Fruit fly (Drosophila melanogaster) whole organism, embryonic: ENCODE data around the gene side-III.

ENCODE experiments used
- Atf6 ChIP-seq: fragments of 200-800 bp; sonication (Bioruptor generic); IDR thresholded peaks from 2 replicates; pipeline ENCODE4 v1.3.6; 2022; ENCODE audit warnings: missing biosample characterization, missing genetic modification characterization
- Awh ChIP-seq: fragments of 200-800 bp; sonication (Bioruptor generic); IDR thresholded peaks from 2 replicates; pipeline ENCODE4, ENCODE4 v1.3.6; 2022; ENCODE audit warnings: missing biosample characterization, missing genetic modification characterization
- CG10274 ChIP-seq: fragments of 200-800 bp; sonication (Bioruptor generic); optimal IDR thresholded peaks from 3 replicates; lab custom pipeline; 2017; ENCODE audit warnings: missing biosample characterization, mild to moderate bottlenecking, missing genetic modification characterization
- CG11085 ChIP-seq: fragments of 200-800 bp; sonication (Bioruptor generic); IDR thresholded peaks from 2 replicates; pipeline ENCODE4 v1.3.6; 2022; ENCODE audit warnings: missing biosample characterization, missing genetic modification characterization
- CG12071 ChIP-seq: fragments of 200-800 bp; sonication (Bioruptor generic); optimal IDR thresholded peaks from 3 replicates; lab custom pipeline; 2018; ENCODE audit warnings: missing biosample characterization, mild to moderate bottlenecking, missing genetic modification characterization
- CG12769 ChIP-seq: fragments of 200-800 bp; sonication (Bioruptor generic); optimal IDR thresholded peaks from 2 replicates; lab custom pipeline; 2019; ENCODE audit warnings: missing biosample characterization, mild to moderate bottlenecking, missing genetic modification characterization, moderate library complexity
- CG13894 ChIP-seq: fragments of 200-800 bp; sonication (Bioruptor generic); optimal IDR thresholded peaks from 3 replicates; lab custom pipeline; 2018; ENCODE audit warnings: missing biosample characterization, mild to moderate bottlenecking, missing genetic modification characterization, moderate library complexity
- CG16779 ChIP-seq: fragments of 200-800 bp; sonication (Bioruptor generic); IDR thresholded peaks from 2 replicates; pipeline ENCODE4 v1.3.6; 2022; ENCODE audit warnings: missing biosample characterization, missing genetic modification characterization
- CG16815 ChIP-seq: fragments of 200-800 bp; sonication (Bioruptor generic); optimal IDR thresholded peaks from 3 replicates; lab custom pipeline; 2017; ENCODE audit warnings: missing biosample characterization, mild to moderate bottlenecking, missing genetic modification characterization
- CG2199 ChIP-seq: fragments of 200-800 bp; sonication (Bioruptor generic); IDR thresholded peaks from 3 replicates; pipeline ENCODE4 v1.3.6; 2022; ENCODE audit warnings: missing biosample characterization, missing genetic modification characterization
- CG32532 ChIP-seq: fragments of 200-800 bp; sonication (Bioruptor generic); IDR thresholded peaks from 2 replicates; pipeline ENCODE4 v1.3.6; 2022; ENCODE audit warnings: missing biosample characterization, missing genetic modification characterization
- CG32767 ChIP-seq: fragments of 200-800 bp; sonication (Bioruptor generic); IDR thresholded peaks from 2 replicates; pipeline ENCODE4 v1.3.6; 2022; ENCODE audit warnings: missing biosample characterization, missing genetic modification characterization
- CG5180 ChIP-seq: fragments of 200-800 bp; sonication (Bioruptor generic); optimal IDR thresholded peaks from 3 replicates; lab custom pipeline; 2017; ENCODE audit warnings: missing biosample characterization, missing genetic modification characterization, mild to moderate bottlenecking, moderate library complexity, missing genetic modification reagents
- CG6175 ChIP-seq: fragments of 200-800 bp; sonication (Bioruptor generic); IDR thresholded peaks from 3 replicates; pipeline ENCODE4 v1.3.6; 2022; ENCODE audit warnings: missing biosample characterization, missing genetic modification characterization
- CG7963 ChIP-seq: fragments of 200-800 bp; sonication (Bioruptor generic); IDR thresholded peaks from 3 replicates; pipeline ENCODE4 v1.3.6; 2022; ENCODE audit warnings: missing biosample characterization, missing genetic modification characterization; ENCODE audit not compliant: partially characterized antibody
- CG8944 ChIP-seq: fragments of 200-800 bp; sonication (Bioruptor generic); optimal IDR thresholded peaks from 3 replicates; lab custom pipeline; 2016; ENCODE audit warnings: missing biosample characterization, missing genetic modification characterization
- CG9876 ChIP-seq: fragments of 200-800 bp; sonication (Bioruptor generic); optimal IDR thresholded peaks from 2 replicates; lab custom pipeline; 2016; ENCODE audit warnings: missing biosample characterization, missing genetic modification characterization
- CoRest ChIP-seq: fragments of 200-800 bp; sonication (Bioruptor generic); optimal IDR thresholded peaks from 3 replicates; lab custom pipeline; 2018; ENCODE audit warnings: missing biosample characterization, mild to moderate bottlenecking, missing genetic modification characterization, moderate library complexity
- Doc3 ChIP-seq: fragments of 200-800 bp; sonication (Bioruptor generic); IDR thresholded peaks from 3 replicates; pipeline ENCODE4 v1.3.6; 2022; ENCODE audit warnings: missing biosample characterization, missing genetic modification characterization; ENCODE audit not compliant: partially characterized antibody
- Dref ChIP-seq: fragments of 200-800 bp; sonication (Bioruptor generic); IDR thresholded peaks from 2 replicates; pipeline ENCODE4 v1.3.6; 2022; ENCODE audit warnings: missing biosample characterization, missing genetic modification characterization
- Hr39 ChIP-seq: fragments of >200 bp; optimal IDR thresholded peaks from 2 replicates; lab custom pipeline; 2017
- MBD-R2 ChIP-seq: fragments of 200-800 bp; sonication (Bioruptor generic); IDR thresholded peaks from 2 replicates; pipeline ENCODE4 v1.3.6; 2022; ENCODE audit warnings: missing biosample characterization, missing genetic modification characterization
- Med ChIP-seq: fragments of 200-800 bp; sonication (Bioruptor generic); peaks from one replicate; lab custom pipeline; 2016; ENCODE audit warnings: missing biosample characterization, missing genetic modification characterization, mild to moderate bottlenecking, inconsistent platforms, moderate library complexity
- NC2α ChIP-seq: fragments of 200-800 bp; sonication (Bioruptor generic); optimal IDR thresholded peaks from 2 replicates; lab custom pipeline; 2016; ENCODE audit warnings: missing biosample characterization, missing genetic modification characterization
- NFAT ChIP-seq: fragments of 200-800 bp; sonication (Bioruptor generic); IDR thresholded peaks from 2 replicates; pipeline ENCODE4 v1.3.6; 2022; ENCODE audit warnings: missing biosample characterization, missing genetic modification characterization
- Poxn ChIP-seq: fragments of 200-800 bp; sonication (Bioruptor generic); IDR thresholded peaks from 2 replicates; pipeline ENCODE4 v1.3.6; 2022; ENCODE audit warnings: missing biosample characterization, missing genetic modification characterization
- Ravus ChIP-seq: fragments of 200-800 bp; sonication (Bioruptor generic); IDR thresholded peaks from 2 replicates; pipeline ENCODE4 v1.3.6; 2022; ENCODE audit warnings: missing biosample characterization, missing genetic modification characterization
- Side ChIP-seq: fragments of 200-800 bp; sonication (Bioruptor generic); optimal IDR thresholded peaks from 2 replicates; lab custom pipeline; 2016; ENCODE audit warnings: missing biosample characterization, missing genetic modification characterization
- Sox100B ChIP-seq: fragments of 200-800 bp; sonication (Bioruptor generic); optimal IDR thresholded peaks from 3 replicates; lab custom pipeline; 2018; ENCODE audit warnings: missing biosample characterization, mild to moderate bottlenecking, missing genetic modification characterization
- Taf1 ChIP-seq: fragments of 200-800 bp; sonication (Bioruptor generic); IDR thresholded peaks from 2 replicates; pipeline ENCODE4 v1.3.6; 2022; ENCODE audit warnings: missing biosample characterization, missing genetic modification characterization
- ci ChIP-seq: fragments of 200-800 bp; sonication (Bioruptor generic); IDR thresholded peaks from 3 replicates; pipeline ENCODE4 v1.3.6; 2022; ENCODE audit warnings: missing biosample characterization, missing genetic modification characterization
- crol ChIP-seq: fragments of 200-800 bp; sonication (Bioruptor generic); IDR thresholded peaks from 2 replicates; pipeline ENCODE4 v1.3.6; 2022; ENCODE audit warnings: missing biosample characterization, missing genetic modification characterization
- mirr ChIP-seq: fragments of 200-800 bp; sonication (Bioruptor generic); optimal IDR thresholded peaks from 3 replicates; lab custom pipeline; 2018; ENCODE audit warnings: missing biosample characterization, mild to moderate bottlenecking, missing genetic modification characterization
- run ChIP-seq: fragments of 200-800 bp; sonication (Bioruptor generic); optimal IDR thresholded peaks from 3 replicates; lab custom pipeline; 2018; ENCODE audit warnings: missing biosample characterization, mild to moderate bottlenecking, missing genetic modification characterization
- salm ChIP-seq: fragments of 200-800 bp; sonication (Bioruptor generic); optimal IDR thresholded peaks from 2 replicates; lab custom pipeline; 2018; ENCODE audit warnings: missing biosample characterization, mild to moderate bottlenecking, missing genetic modification characterization
- seq ChIP-seq: fragments of 200-800 bp; sonication (Bioruptor generic); IDR thresholded peaks from 2 replicates; pipeline ENCODE4 v1.3.6; 2022; ENCODE audit warnings: missing biosample characterization, missing genetic modification characterization
- sim ChIP-seq: fragments of 200-800 bp; sonication (Bioruptor generic); IDR thresholded peaks from 2 replicates; pipeline ENCODE4 v1.3.6; 2022; ENCODE audit warnings: missing biosample characterization, missing genetic modification characterization
- sug ChIP-seq: fragments of 200-800 bp; optimal IDR thresholded peaks from 2 replicates; lab custom pipeline; 2019; ENCODE audit warnings: missing biosample characterization, mild to moderate bottlenecking, missing genetic modification characterization, moderate library complexity
- twi ChIP-seq: fragments of 200-800 bp; optimal IDR thresholded peaks from 2 replicates; lab custom pipeline; 2019; ENCODE audit warnings: missing biosample characterization, mild to moderate bottlenecking, missing genetic modification characterization, moderate library complexity
- unpg ChIP-seq: fragments of 200-800 bp; sonication (Bioruptor generic); optimal IDR thresholded peaks from 3 replicates; lab custom pipeline; 2018; ENCODE audit warnings: missing biosample characterization, mild to moderate bottlenecking, missing genetic modification characterization, moderate library complexity

The side-III gene

DNA sequence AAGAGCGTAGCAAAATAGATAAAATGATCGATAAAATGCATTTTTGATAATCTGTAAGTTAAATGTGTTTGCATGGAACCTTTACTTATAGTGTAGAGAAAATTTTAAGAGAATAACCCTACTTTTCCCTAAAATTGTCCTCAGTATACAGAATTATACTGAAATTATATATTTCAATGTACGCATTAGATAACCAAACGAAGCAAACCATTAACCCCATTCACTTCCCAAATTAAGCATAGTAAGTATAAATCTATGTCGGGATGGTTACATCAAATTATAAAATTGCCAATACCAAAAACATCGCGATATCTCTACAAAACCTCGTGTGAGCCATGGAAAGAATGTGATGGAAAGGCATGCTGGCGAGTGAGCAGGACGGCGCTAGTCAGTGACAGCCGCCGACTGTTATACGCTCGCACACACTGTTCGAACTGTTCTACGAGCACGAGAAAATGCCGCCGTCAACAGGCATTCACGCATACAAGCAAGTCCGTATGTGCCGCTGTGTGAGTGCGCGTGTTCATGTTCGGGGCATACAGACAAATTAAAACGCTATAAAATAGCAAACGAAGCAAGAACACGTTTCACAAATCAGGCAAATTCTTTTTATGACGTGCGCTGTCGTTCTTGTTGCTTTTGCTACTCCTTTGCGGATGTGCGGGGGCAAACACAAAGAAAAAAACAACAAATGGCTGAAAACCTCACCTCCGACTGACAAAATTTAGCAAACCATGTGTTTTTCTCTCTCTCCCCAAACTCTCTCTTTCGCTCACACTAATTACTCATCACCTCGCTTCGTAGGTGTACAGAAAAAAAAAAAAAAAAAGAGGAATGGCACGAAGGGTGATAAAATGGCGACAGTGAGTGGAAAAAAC lies 48.0 kb upstream of the side-III start (continued):
- TF ChIP-seq Atf6 (GFP tag; lab: Robert Waterston, UW) (no peak), Poxn (GFP tag; lab: Robert Waterston, UW) (no peak), CG9876 (GFP tag; lab: Kevin White, UChicago) (no peak), CG16779 (GFP tag; lab: Robert Waterston, UW) (no peak), salm (tag; lab: Kevin White, UChicago) (no peak), CG10274 (GFP tag; lab: Kevin White, UChicago) (no peak), Awh (GFP tag; lab: Robert Waterston, UW) (no peak), Ravus (GFP tag; lab: Robert Waterston, UW) (no peak), CG12769 (tag; lab: Kevin White, UChicago) (peak; percentile 55)

DNA sequence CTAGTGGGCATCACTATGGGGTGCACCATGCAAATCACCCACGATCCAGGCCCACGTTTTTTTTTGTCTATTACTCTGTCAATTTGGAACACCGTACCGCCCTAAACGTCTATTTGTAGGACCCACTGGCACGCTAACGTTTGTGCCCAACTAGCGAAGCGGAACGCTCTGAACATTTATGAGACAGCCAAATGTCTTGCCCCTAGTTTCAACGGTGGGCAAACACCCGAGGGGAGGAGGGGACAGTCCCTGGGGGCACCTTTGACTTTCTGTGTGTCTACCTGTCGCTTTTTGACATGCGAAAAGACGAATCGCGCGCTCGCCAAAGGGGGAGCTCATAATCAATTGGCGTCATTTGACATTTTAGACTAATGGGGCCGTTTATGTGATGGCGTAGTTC lies 47.2 kb upstream of the side-III start:
- TF ChIP-seq crol (peak; percentile 72), mirr (peak; percentile 6), CG12071 (GFP tag; lab: Kevin White, UChicago) (no peak), CG13894 (tag; lab: Kevin White, UChicago) (peak; percentile 36), Side (no peak), ci (GFP tag; lab: Robert Waterston, UW) (0 out of 3 replicates have a peak, but pooled peaks have one; percentile 20), Hr39 (lab: Kevin White, UChicago) (no peak), MBD-R2 (GFP tag; lab: Robert Waterston, UW) (0 out of 2 replicates have a peak, but pooled peaks have one; percentile 16), CG6175 (GFP tag; lab: Robert Waterston, UW) (0 out of 3 replicates have a peak, but pooled peaks have one; percentile 38), sim (GFP tag; lab: Robert Waterston, UW) (no peak), seq (GFP tag; lab: Robert Waterston, UW) (no peak), CG11085 (GFP tag; lab: Robert Waterston, UW) (0 out of 2 replicates have a peak, but pooled peaks have one; percentile 34), run (tag; lab: Kevin White, UChicago) (no peak), sug (tag; lab: Kevin White, UChicago) (peak; percentile 1), Med (GFP tag; lab: Kevin White, UChicago) (peak; percentile 89), CG5180 (no peak), Doc3 (GFP tag; lab: Robert Waterston, UW) (no peak), CG7963 (GFP tag; lab: Robert Waterston, UW) (no peak), CG32532 (GFP tag; lab: Robert Waterston, UW) (0 out of 2 replicates have a peak, but pooled peaks have one; percentile 5), CG32767 (GFP tag; lab: Robert Waterston, UW) (no peak), Sox100B (GFP tag; lab: Kevin White, UChicago) (no peak), NC2α (GFP tag; lab: Kevin White, UChicago) (no peak), NFAT (GFP tag; lab: Robert Waterston, UW) (peak; percentile 18; the same call in 1 of the 2 replicates), CG16815 (no peak), CG2199 (no peak), Dref (no peak), CoRest (tag; lab: Kevin White, UChicago) (no peak), CG8944 (GFP tag; lab: Kevin White, UChicago) (no peak), Taf1 (GFP tag; lab: Robert Waterston, UW) (no peak), CG12769 (tag; lab: Kevin White, UChicago) (peak; percentile 37), twi (tag; lab: Kevin White, UChicago) (no peak), unpg (GFP tag; lab: Kevin White, UChicago) (no peak)
